Fruit fly (Drosophila melanogaster) whole organism, embryonic: Measurements from ENCODE around the gene Gdh.

Source experiments
- btn ChIP-seq: fragments of 200-800 bp; sonication (Bioruptor generic); optimal IDR thresholded peaks from 2 replicates; lab custom pipeline; 2016; ENCODE audit warnings: missing biosample characterization, missing genetic modification characterization
- schlank ChIP-seq: fragments of 200-800 bp; sonication (Bioruptor generic); optimal IDR thresholded peaks from 2 replicates; lab custom pipeline; 2018; ENCODE audit warnings: missing biosample characterization, mild to moderate bottlenecking, missing genetic modification characterization
- sima ChIP-seq: fragments of 200-800 bp; sonication (Bioruptor generic); optimal IDR thresholded peaks from 2 replicates; lab custom pipeline; 2016; ENCODE audit warnings: missing biosample characterization, missing genetic modification characterization

- no peak for TF ChIP-seq sima (GFP tag; lab: Kevin White, UChicago)
- TF ChIP-seq schlank (tag; lab: Kevin White, UChicago), result no peak
- no peak for TF ChIP-seq btn
These were observed 4.1 kb upstream of the Gdh start for dm6 chr3R:23947002-23947401.
